Fruit fly (Drosophila melanogaster) whole organism, embryonic: ENCODE results near the gene CG33932.

Experiments used
- Bgb ChIP-seq: fragments of 200-800 bp; sonication (Bioruptor generic); IDR thresholded peaks from 2 replicates; pipeline ENCODE4 v1.3.6; 2022; ENCODE audit warnings: missing biosample characterization, missing genetic modification characterization; ENCODE audit not compliant: partially characterized antibody
- Blimp-1 ChIP-seq: fragments of 200-800 bp; sonication (Bioruptor generic); optimal IDR thresholded peaks from 3 replicates; lab custom pipeline; 2018; ENCODE audit warnings: missing biosample characterization, missing genetic modification characterization, mild to moderate bottlenecking, moderate library complexity, missing genetic modification reagents
- CG10274 ChIP-seq: fragments of 200-800 bp; sonication (Bioruptor generic); optimal IDR thresholded peaks from 3 replicates; lab custom pipeline; 2017; ENCODE audit warnings: missing biosample characterization, mild to moderate bottlenecking, missing genetic modification characterization
- CG13296 ChIP-seq: fragments of 200-800 bp; sonication (Bioruptor generic); optimal IDR thresholded peaks from 3 replicates; lab custom pipeline; 2018; ENCODE audit warnings: missing biosample characterization, mild to moderate bottlenecking, missing genetic modification characterization
- CG13894 ChIP-seq: fragments of 200-800 bp; sonication (Bioruptor generic); optimal IDR thresholded peaks from 3 replicates; lab custom pipeline; 2018; ENCODE audit warnings: missing biosample characterization, mild to moderate bottlenecking, missing genetic modification characterization, moderate library complexity
- CG1602 ChIP-seq: fragments of 200-800 bp; sonication (Bioruptor generic); optimal IDR thresholded peaks from 3 replicates; lab custom pipeline; 2016; ENCODE audit warnings: missing biosample characterization, missing genetic modification characterization
- CG1832 ChIP-seq: fragments of 200-800 bp; sonication (Bioruptor generic); optimal IDR thresholded peaks from 2 replicates; lab custom pipeline; 2017; ENCODE audit warnings: missing biosample characterization, mild to moderate bottlenecking, missing genetic modification characterization, inconsistent platforms
- CG32767 ChIP-seq: fragments of 200-800 bp; sonication (Bioruptor generic); IDR thresholded peaks from 2 replicates; pipeline ENCODE4 v1.3.6; 2022; ENCODE audit warnings: missing biosample characterization, missing genetic modification characterization
- CG4360 ChIP-seq: fragments of 200-800 bp; sonication (Bioruptor generic); IDR thresholded peaks from 2 replicates; pipeline ENCODE4 v1.3.6; 2022; ENCODE audit warnings: missing biosample characterization, missing genetic modification characterization
- CG7963 ChIP-seq: fragments of 200-800 bp; sonication (Bioruptor generic); IDR thresholded peaks from 3 replicates; pipeline ENCODE4 v1.3.6; 2022; ENCODE audit warnings: missing biosample characterization, missing genetic modification characterization; ENCODE audit not compliant: partially characterized antibody
- CG8290 ChIP-seq, 3 experiments: fragments of 200-800 bp; sonication (Bioruptor generic); optimal IDR thresholded peaks; 2 replicates each; lab custom pipeline; 2016 to 2019; ENCODE audit warnings: missing biosample characterization in 3 of 3, missing genetic modification characterization in 3 of 3, mild to moderate bottlenecking in 2 of 3, moderate library complexity in 1 of 3
- CG8924 ChIP-seq: fragments of 200-800 bp; optimal IDR thresholded peaks from 3 replicates; lab custom pipeline; 2019; ENCODE audit warnings: missing biosample characterization, mild to moderate bottlenecking, missing genetic modification characterization, moderate library complexity
- D ChIP-seq, 2 experiments: fragments of 200-800 bp in 1 of 2; fragments of >200 bp in 1 of 2; sonication (Bioruptor generic) in 1 of 2; optimal IDR thresholded peaks; 2 replicates in 1 of 2; 3 replicates in 1 of 2; lab custom pipeline; 2017; ENCODE audit warnings: mild to moderate bottlenecking in 1 of 2, missing biosample characterization in 1 of 2, missing genetic modification characterization in 1 of 2, missing genetic modification reagents in 1 of 2
- Dek ChIP-seq: fragments of 200-800 bp; sonication (Bioruptor generic); optimal IDR thresholded peaks from 3 replicates; lab custom pipeline; 2019; ENCODE audit warnings: missing biosample characterization, mild to moderate bottlenecking, missing genetic modification characterization, moderate library complexity
- Dfd ChIP-seq, 2 experiments: fragments of >200 bp; optimal IDR thresholded peaks; 2 replicates each; lab custom pipeline; 2017; ENCODE audit warnings: missing biosample characterization in 2 of 2, missing genetic modification characterization in 2 of 2
- Ets65A ChIP-seq: fragments of 200-800 bp; sonication (Bioruptor generic); peaks from one replicate; lab custom pipeline; 2016; ENCODE audit warnings: missing biosample characterization, missing genetic modification characterization
- Hey ChIP-seq: fragments of 200-800 bp; sonication (Bioruptor generic); optimal IDR thresholded peaks from 3 replicates; lab custom pipeline; 2018; ENCODE audit warnings: missing biosample characterization, mild to moderate bottlenecking, missing genetic modification characterization
- Lpt ChIP-seq: fragments of >200 bp; optimal IDR thresholded peaks from 2 replicates; lab custom pipeline; 2018; ENCODE audit warnings: missing biosample characterization, missing genetic modification characterization
- Med ChIP-seq: fragments of 200-800 bp; sonication (Bioruptor generic); peaks from one replicate; lab custom pipeline; 2016; ENCODE audit warnings: missing biosample characterization, missing genetic modification characterization, mild to moderate bottlenecking, inconsistent platforms, moderate library complexity
- Rfx ChIP-seq: fragments of 200-800 bp; sonication (Bioruptor generic); IDR thresholded peaks from 2 replicates; pipeline ENCODE4 v1.3.6; 2022; ENCODE audit warnings: missing biosample characterization, missing genetic modification characterization
- Ssrp ChIP-seq: fragments of 200-800 bp; sonication (Bioruptor generic); optimal IDR thresholded peaks from 2 replicates; lab custom pipeline; 2018; ENCODE audit warnings: missing biosample characterization, mild to moderate bottlenecking, missing genetic modification characterization, moderate library complexity
- TFAM ChIP-seq: fragments of 200-800 bp; sonication (Bioruptor generic); optimal IDR thresholded peaks from 2 replicates; lab custom pipeline; 2017; ENCODE audit warnings: missing biosample characterization, missing genetic modification characterization, inconsistent platforms
- Trl ChIP-seq, 3 experiments: fragments of >200 bp in 2 of 3; fragments of 200-800 bp in 1 of 3; sonication (Bioruptor generic) in 1 of 3; optimal IDR thresholded peaks; 2 replicates in 1 of 3; 3 replicates in 2 of 3; lab custom pipeline; 2016 to 2017; ENCODE audit warnings: missing biosample characterization in 1 of 3, missing genetic modification characterization in 1 of 3
- abd-A ChIP-seq: fragments of 200-800 bp; sonication (Bioruptor generic); optimal IDR thresholded peaks from 3 replicates; lab custom pipeline; 2019; ENCODE audit warnings: missing biosample characterization, mild to moderate bottlenecking, missing genetic modification characterization, moderate library complexity
- cg ChIP-seq: fragments of 200-800 bp; sonication (Bioruptor generic); optimal IDR thresholded peaks from 3 replicates; lab custom pipeline; 2019; ENCODE audit warnings: missing biosample characterization, mild to moderate bottlenecking, missing genetic modification characterization, moderate library complexity
- ci ChIP-seq: fragments of 200-800 bp; sonication (Bioruptor generic); IDR thresholded peaks from 3 replicates; pipeline ENCODE4 v1.3.6; 2022; ENCODE audit warnings: missing biosample characterization, missing genetic modification characterization
- crol ChIP-seq: fragments of 200-800 bp; sonication (Bioruptor generic); IDR thresholded peaks from 2 replicates; pipeline ENCODE4 v1.3.6; 2022; ENCODE audit warnings: missing biosample characterization, missing genetic modification characterization
- crp ChIP-seq, 2 experiments: fragments of 200-800 bp; sonication (Bioruptor generic); optimal IDR thresholded peaks; 2 replicates in 1 of 2; 3 replicates in 1 of 2; lab custom pipeline; 2017; ENCODE audit warnings: missing biosample characterization in 2 of 2, missing genetic modification characterization in 2 of 2, mild to moderate bottlenecking in 1 of 2, moderate library complexity in 1 of 2
- gcm2 ChIP-seq: fragments of 200-800 bp; sonication (Bioruptor generic); optimal IDR thresholded peaks from 2 replicates; lab custom pipeline; 2016; ENCODE audit warnings: missing biosample characterization, missing genetic modification characterization
- gsb-n ChIP-seq: fragments of 200-800 bp; sonication (Bioruptor generic); optimal IDR thresholded peaks from 3 replicates; lab custom pipeline; 2018; ENCODE audit warnings: missing biosample characterization, mild to moderate bottlenecking, missing genetic modification characterization
- nerfin-1 ChIP-seq: fragments of 200-800 bp; sonication (Bioruptor generic); optimal IDR thresholded peaks from 3 replicates; lab custom pipeline; 2019; ENCODE audit warnings: missing biosample characterization, mild to moderate bottlenecking, missing genetic modification characterization, moderate library complexity
- p53 ChIP-seq: fragments of 200-800 bp; sonication (Bioruptor generic); optimal IDR thresholded peaks from 2 replicates; lab custom pipeline; 2016; ENCODE audit warnings: missing biosample characterization, missing genetic modification characterization
- schlank ChIP-seq: fragments of 200-800 bp; sonication (Bioruptor generic); optimal IDR thresholded peaks from 2 replicates; lab custom pipeline; 2018; ENCODE audit warnings: missing biosample characterization, mild to moderate bottlenecking, missing genetic modification characterization
- sd ChIP-seq: fragments of 200-800 bp; sonication (Bioruptor generic); optimal IDR thresholded peaks from 3 replicates; lab custom pipeline; 2018; ENCODE audit warnings: missing biosample characterization, mild to moderate bottlenecking, missing genetic modification characterization, moderate library complexity
- tgo ChIP-seq: fragments of 200-800 bp; sonication (Bioruptor generic); IDR thresholded peaks from 3 replicates; pipeline ENCODE4 v1.3.6; 2022; ENCODE audit warnings: missing biosample characterization, missing genetic modification characterization

CG33932 gene

DNA sequence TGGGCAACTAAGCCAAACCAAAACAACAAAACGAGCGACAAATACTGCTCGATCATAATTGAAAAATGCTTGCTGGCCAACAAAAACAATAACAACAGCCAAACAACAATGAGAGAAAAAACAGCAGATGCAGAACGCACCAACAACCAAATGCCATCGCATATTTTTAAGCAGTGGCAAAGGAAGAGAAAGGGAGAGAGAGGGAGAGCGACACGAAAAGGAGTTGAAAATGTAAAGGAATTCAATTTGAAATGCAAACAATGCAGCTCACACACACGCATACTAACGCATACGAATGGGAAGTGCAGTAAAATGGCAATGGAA is 44.4 kb downstream of the CG33932 start:
- no peak for TF ChIP-seq schlank
- no peak for TF ChIP-seq ci
- no peak for TF ChIP-seq Lpt (GFP tag; lab: Kevin White, UChicago)
- TF ChIP-seq Dfd (GFP tag; optimal IDR thresholded peaks at IDR 0.05; lab: Kevin White, UChicago) = no peak
- TF ChIP-seq CG13296 (GFP tag; lab: Kevin White, UChicago) = no peak
- TF ChIP-seq cg (GFP tag; lab: Kevin White, UChicago) = peak; percentile 17
- TF ChIP-seq CG1602 = no peak
- peak; percentile 67 for TF ChIP-seq CG4360
- TF ChIP-seq gcm2 (GFP tag; lab: Kevin White, UChicago) = no peak
- no peak for TF ChIP-seq CG8924 (tag; lab: Kevin White, UChicago)
- peak; percentile 42 for TF ChIP-seq Med (GFP tag; lab: Kevin White, UChicago)
- peak; percentile 71 for TF ChIP-seq D (optimal IDR thresholded peaks at IDR 0.05; lab: Kevin White, UChicago)
- TF ChIP-seq D (GFP tag; optimal IDR thresholded peaks at IDR 0.05; lab: Kevin White, UChicago) = no peak
- peak; percentile 62 for TF ChIP-seq nerfin-1
- TF ChIP-seq TFAM (GFP tag; lab: Kevin White, UChicago) = no peak
- TF ChIP-seq gsb-n (tag; lab: Kevin White, UChicago) = no peak
- peak in 1 of 2 experiments; percentile 3 for TF ChIP-seq Trl (optimal IDR thresholded peaks at IDR 0.05; lab: Kevin White, UChicago)
- TF ChIP-seq Trl (GFP tag; optimal IDR thresholded peaks at IDR 0.05; lab: Kevin White, UChicago) = no peak
- TF ChIP-seq CG7963 (GFP tag; lab: Robert Waterston, UW) = 0 out of 3 replicates have a peak, but pooled peaks have one; percentile 13
- TF ChIP-seq CG1832 (GFP tag; lab: Kevin White, UChicago) = no peak

DNA sequence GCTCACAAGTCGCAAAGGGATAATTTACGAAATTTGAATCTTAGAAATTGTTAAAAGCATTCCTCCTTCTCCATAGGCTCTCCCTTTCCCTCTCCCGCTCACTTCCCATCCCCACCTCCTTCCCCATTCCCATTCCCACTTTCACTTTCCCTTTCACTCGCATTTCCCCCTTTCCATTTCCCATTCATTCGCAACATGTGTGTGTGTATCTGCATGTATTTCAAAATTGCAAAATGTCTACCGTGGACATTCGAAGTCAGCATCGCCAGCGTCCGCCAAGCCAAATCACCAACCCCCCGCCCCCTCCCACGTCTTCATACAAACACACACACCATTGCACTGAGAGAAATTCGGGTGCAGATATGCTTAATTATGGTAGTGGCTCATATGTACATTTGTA is 47.6 kb downstream of the CG33932 start:
- TF ChIP-seq Blimp-1 (GFP tag; lab: Kevin White, UChicago) = peak; percentile 13
- peak; percentile 38 for TF ChIP-seq Ets65A (GFP tag; lab: Kevin White, UChicago)
- TF ChIP-seq Med (GFP tag; lab: Kevin White, UChicago) = peak; percentile 42
- TF ChIP-seq abd-A (tag; lab: Kevin White, UChicago) = peak; percentile 41
- peak; percentile 56 for TF ChIP-seq crol
- TF ChIP-seq CG10274 (GFP tag; lab: Kevin White, UChicago) = no peak
- TF ChIP-seq, all 482 proteins: peak for 5

DNA sequence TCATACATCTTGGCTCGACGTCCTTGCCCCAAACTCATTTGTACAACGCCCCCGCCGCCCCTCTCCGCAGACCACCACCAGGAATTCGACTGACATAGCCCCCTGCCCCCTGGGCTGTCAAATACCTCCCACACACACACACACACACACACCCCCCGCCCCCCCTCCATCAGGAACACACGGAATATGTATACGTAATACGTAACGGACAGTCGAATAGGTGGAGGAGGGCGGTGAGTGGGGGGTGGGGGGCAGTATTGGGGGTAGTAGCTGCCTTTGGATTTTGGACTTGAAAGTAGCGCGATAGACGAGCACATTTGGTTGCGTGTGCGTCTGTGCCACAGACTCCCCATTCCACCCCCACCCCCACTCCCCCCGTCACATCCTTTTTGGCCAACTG is 48.3 kb downstream of the CG33932 start:
- TF ChIP-seq Dek (tag; lab: Kevin White, UChicago) (no peak), sd (tag; lab: Kevin White, UChicago) (peak; percentile 29), Ssrp (no peak), tgo (GFP tag; lab: Robert Waterston, UW) (no peak), abd-A (tag; lab: Kevin White, UChicago) (peak; percentile 95), CG13894 (tag; lab: Kevin White, UChicago) (peak; percentile 40), p53 (no peak), Bgb (GFP tag; lab: Robert Waterston, UW) (0 out of 2 replicates have a peak, but pooled peaks have one; percentile 9), cg (GFP tag; lab: Kevin White, UChicago) (peak; percentile 26), Rfx (GFP tag; lab: Robert Waterston, UW) (peak; percentile 32; the same call in 1 of the 2 replicates), Hey (tag; lab: Kevin White, UChicago) (peak; percentile 32), CG8290 (GFP tag; optimal IDR thresholded peaks at IDR 0.05; lab: Kevin White, UChicago) (no peak), CG8290 (tag; optimal IDR thresholded peaks at IDR 0.05; lab: Kevin White, UChicago) (peak in 1 of 2 experiments; percentile 16), crp (GFP tag; optimal IDR thresholded peaks at IDR 0.05; lab: Kevin White, UChicago) (no peak), crol (peak; percentile 93), CG32767 (GFP tag; lab: Robert Waterston, UW) (0 out of 2 replicates have a peak, but pooled peaks have one; percentile 34)
